Fruit fly (Drosophila melanogaster) whole organism, embryonic: ENCODE measurements around the gene bbg.

Experiments
- CG18262 ChIP-seq: fragments of 200-800 bp; optimal IDR thresholded peaks from 3 replicates; lab custom pipeline; 2019; ENCODE audit warnings: missing biosample characterization, mild to moderate bottlenecking, missing genetic modification characterization, moderate library complexity
- HmgD ChIP-seq: fragments of 200-800 bp; sonication (Bioruptor generic); optimal IDR thresholded peaks from 3 replicates; lab custom pipeline; 2016; ENCODE audit warnings: missing biosample characterization, missing genetic modification characterization
- Myb ChIP-seq: fragments of 200-800 bp; sonication (Bioruptor generic); optimal IDR thresholded peaks from 2 replicates; lab custom pipeline; 2016; ENCODE audit warnings: missing biosample characterization, missing genetic modification characterization
- Sry-β ChIP-seq: fragments of 200-800 bp; sonication (Bioruptor generic); optimal IDR thresholded peaks from 2 replicates; lab custom pipeline; 2018; ENCODE audit warnings: missing biosample characterization, mild to moderate bottlenecking, missing genetic modification characterization, moderate library complexity
- croc ChIP-seq: fragments of 200-800 bp; sonication (Bioruptor generic); conservative IDR thresholded peaks from 3 replicates; pipeline ENCODE4 v1.3.6; 2022; ENCODE audit warnings: missing biosample characterization, missing genetic modification characterization

DNA sequence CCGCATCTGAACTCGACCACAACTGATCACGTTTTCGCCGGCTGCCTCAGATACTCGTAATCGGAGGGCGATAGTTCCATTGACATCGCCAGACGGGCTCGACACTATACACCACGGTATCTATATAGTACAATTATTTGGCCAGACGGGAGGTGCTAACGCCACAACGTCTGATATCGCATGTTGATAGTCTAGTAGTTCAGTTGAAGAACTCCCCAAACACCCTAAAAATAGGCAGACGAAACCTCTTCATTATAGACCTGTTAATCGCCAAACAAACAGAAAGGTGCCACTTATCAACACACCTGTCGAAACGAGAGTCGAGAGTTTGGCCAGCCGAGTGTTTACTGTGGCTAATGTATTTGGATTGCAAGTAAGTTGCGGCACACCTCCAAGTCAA is 19.0 kb upstream of the bbg start:
- TF ChIP-seq CG18262 (peak; percentile 37), croc (no peak), Myb (no peak), HmgD (GFP tag; lab: Kevin White, UChicago) (no peak), Sry-β (GFP tag; lab: Kevin White, UChicago) (no peak)
